Worm (Caenorhabditis elegans) whole organism, dauer: Measurements from ENCODE around the gene Y69E1A.1.
"Not testable (repeated sequence)": the region's sequence is repeated elsewhere in the genome, so short reads cannot be mapped to it uniquely, and the experiment has no call there.

Source experiments
- unc-62 ChIP-seq: sonication (generic microtip); optimal IDR thresholded peaks from 2 replicates; lab custom pipeline; 2017; ENCODE audit warnings: missing biosample characterization, missing genetic modification reagents, missing genetic modification characterization

The Y69E1A.1 gene

DNA sequence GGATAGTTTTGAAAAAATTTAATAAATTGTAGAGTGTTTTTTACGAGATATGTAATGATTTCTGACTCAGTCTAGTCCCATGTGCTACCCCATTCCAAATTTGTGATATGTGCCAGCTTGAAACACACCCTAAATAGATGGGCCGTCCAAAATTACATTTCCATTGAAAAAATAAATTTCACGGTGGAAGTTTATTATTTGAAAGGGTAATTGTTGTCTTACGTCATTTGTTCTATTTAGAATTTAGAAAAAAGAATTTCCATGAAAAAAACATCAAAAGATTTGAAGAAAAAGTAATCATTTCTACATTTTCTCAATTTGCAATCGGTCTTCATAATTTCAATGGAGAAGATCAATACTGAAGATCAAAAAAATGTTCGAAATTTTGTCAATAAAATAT, 6.3 kb upstream of the Y69E1A.1 start, which contains the start of gene Y69E1A.4:
TSS of gene Y69E1A.4 (plus strand) at position 301 of the 400 bp plus-strand sequence.
- TF ChIP-seq unc-62 (GFP tag; lab: Kevin White, UChicago) = not testable (repeated sequence)

DNA sequence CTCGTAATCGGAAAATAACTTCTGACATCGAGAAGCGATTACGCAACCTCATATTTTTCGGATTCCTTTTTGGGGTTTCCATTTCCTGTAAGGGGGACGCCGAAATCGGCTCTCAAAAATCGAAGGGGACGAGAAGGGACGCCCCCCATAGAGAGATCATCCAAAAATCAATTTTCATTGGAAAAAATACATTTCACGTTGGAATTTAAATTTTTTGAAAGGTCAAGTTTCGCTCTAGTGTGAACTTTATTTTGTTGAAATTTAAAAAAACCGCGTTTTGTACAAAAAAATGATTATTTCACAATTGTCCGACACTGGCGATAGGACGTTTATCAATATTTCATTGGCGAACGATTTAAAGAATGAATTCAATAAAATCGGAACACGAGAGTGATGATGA, 3.3 kb upstream of the Y69E1A.1 start, which contains the start of gene Y69E1A.3:
TSS of gene Y69E1A.3 (plus strand) at position 301 of the 400 bp plus-strand sequence.
- no peak for TF ChIP-seq unc-62 (GFP tag; lab: Kevin White, UChicago)

DNA sequence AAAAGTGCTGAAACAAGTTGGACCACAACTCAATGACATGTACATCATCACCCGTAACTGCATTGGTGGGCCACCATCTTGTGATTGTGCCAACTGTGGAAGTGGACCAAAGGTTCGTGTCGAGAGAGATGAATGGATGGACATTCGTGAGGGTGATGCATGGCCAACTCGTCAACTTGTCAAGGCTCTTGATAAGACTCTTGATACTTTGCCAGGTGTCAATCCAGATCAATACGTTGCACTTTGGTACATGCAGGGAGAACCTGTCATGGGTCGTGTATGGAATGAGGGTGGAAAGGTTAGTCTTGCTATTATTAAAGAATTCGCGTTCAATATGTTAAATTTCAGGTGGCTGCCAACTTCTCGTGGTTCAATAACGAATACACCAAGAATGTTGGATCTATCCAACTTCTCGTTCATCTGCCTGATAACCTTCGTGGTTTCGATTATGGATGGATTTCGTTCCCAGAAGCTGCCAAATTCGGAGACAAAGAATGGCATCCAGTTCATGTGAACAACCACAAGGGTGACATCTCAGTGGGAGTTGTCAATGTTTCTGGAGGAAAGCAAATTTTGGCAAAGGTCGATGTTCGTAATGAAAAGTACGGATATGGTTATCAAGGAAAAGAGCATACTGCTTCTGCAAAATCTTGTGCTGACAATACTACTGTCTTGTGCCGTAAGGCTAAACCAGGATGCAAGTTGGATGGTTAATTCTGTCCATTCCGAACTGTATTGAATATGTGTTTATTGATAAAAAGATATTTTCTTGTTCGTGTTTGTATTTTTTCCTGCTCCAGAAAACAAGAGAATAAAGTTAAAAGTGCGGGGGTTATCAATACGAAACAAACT, 1.9 kb upstream of the Y69E1A.1 start:
- no peak for TF ChIP-seq unc-62 (GFP tag; lab: Kevin White, UChicago)

DNA sequence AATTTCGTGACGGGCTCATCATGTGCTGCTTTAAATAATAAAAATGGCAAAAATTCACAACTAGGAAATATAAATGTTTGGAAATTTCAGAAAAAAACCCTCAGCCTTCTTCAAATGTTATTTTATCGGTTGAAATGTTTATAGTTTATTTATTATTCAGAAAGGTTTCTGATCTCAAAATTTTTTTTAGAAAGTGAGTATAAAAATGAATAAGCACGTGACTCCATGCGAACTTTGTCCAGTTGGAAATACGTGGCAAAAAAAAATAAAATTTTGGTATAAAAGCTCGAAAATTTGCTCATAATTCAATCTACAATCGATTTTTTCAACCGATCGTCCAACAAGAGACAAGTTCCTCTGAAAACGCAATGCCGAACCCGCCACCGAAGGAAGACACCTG, 813 bp upstream of the Y69E1A.1 start, which contains the start of gene nsph-3.1:
TSS of gene nsph-3.1 (plus strand) at position 301 of the 400 bp plus-strand sequence.
- no peak for TF ChIP-seq unc-62 (GFP tag; lab: Kevin White, UChicago)

DNA sequence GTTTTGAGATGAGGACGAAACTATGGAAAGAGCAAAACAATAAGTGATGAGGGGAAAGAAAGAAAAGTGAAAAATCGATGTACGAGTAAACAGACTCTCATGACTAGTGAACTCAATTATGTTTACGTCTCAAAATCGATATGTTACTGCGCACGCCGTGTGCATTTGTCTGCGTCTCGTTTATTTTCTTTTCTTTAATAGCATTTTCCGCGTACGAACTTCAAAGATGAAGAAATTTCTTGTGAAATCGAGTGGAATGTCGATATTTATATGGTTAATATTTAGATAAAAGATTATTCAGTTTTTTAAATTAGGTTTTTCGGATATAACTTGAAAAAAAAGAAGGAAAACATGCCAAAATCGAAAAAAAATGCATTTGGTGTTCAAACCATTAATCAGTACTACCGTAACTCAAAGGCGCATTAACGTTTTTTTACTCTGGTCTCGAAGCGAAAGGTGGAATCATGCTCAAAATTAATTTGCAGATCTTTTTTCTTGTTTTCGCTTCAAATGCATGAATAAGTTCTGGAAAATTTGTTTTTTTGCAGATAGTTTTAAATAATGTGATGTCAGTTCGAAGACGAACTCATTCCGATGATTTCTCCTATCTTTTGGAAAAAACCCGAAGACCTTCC, 11.7 kb downstream of the Y69E1A.1 start, which contains the start of gene fic-1:
TSS of gene fic-1 (plus strand) at position 549 of the 635 bp plus-strand sequence.
- TF ChIP-seq unc-62 (GFP tag; lab: Kevin White, UChicago) = no peak

DNA sequence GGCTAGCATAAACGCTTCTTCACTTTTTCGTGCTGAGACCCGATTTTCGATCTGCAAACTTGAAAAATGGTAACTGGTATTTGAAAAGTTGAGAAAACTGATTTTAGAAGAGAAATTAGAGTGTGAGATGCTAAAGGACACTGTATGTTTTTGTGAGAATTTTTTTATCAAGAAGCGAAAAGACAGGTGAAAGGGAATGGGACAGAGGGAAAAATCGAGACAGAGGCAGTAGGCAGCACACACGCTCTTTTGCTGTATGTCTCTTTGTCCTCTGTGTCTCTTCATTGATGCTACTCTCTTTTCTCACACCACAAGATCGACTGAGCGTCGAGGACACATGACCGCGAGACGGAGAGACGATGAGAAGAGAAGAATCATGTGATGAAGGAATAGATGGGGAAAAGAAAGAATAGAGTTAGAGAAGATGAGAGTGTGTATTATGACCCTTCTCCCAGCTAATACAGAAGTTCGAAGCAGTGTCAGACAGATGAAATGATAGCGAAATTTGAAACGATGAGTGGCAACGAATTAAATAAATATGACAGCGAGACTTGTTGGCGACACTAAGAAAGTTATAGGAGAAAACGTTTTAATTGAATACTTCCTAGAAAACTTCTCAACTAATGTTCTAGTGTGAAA, 12.7 kb downstream of the Y69E1A.1 start, which contains the start of gene lgg-2:
TSS of gene lgg-2 (minus strand) at position 51 of the 639 bp plus-strand sequence.
- no peak for TF ChIP-seq unc-62 (GFP tag; lab: Kevin White, UChicago)

DNA sequence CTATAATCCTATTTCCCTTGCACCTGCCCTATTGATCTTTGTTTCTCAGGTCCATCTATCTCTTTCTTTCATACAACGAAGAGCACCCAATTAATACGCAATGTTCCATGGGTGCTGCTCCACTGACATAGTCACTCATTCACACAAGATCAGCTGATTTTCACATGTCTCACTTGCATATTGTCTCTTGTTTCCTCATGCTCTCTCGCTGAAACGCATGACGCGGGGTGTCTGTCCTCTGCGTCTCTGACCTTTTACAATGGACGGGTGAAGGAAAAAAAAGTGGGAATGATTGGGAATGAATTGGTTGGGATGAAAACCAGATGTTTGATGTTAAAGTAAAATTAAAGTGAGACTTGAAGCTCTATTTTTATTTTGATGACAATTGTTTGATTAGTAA, 13.4 kb downstream of the Y69E1A.1 start:
- TF ChIP-seq unc-62 (GFP tag; lab: Kevin White, UChicago) = no peak

DNA sequence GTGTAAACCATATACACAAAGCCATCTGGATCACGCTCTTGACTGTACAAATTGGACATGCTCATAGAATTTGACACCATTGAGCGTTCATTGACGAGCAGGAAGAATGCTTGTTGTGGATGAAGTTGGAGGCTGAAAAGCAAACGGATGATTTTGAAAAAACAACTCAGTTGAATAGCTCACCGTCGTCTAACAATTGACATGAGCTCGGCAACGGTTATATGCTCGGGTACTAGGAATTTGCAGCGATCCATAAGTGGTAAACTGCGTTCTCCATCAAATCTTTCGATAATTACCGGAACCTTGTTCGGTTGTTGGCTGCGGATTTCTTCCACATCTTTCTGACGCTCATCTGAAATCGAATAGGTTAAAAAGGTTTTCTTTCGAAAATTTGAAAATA, 13.9 kb downstream of the Y69E1A.1 start:
- TF ChIP-seq unc-62 (GFP tag; lab: Kevin White, UChicago) = no peak

DNA sequence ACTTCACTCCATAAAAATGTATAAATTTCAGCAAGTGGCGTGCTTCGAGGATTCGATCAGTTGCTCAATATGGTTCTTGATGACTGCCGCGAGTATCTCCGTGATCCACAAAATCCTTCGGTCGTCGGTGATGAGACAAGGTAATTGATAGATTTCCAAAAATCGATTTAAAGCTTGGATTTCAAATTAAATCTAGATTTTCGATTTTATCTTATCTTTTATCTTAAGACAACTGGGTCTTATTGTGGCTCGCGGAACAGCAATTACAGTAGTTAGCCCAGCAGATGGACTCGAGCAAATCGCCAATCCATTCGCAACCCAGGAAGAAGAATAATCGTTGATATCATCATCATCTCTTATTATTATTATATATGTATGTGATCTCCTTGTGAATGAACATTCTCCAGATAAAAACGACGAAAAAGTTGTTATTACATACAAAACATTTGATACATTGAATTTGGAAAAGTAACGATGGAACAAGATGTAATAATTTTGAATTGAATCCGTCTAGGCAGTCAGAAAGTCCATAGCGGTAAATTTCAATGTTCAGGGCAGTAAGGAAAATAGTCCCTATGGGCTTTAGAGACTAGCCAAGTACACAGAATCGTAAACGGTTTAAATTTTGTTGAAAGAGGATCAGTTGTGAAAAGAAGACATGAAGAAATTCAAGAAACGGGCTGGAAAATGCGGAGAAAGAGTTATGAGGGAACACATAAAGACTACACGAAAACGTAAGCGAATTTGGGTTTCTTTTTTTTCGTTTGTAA, 14.7 kb downstream of the Y69E1A.1 start:
- no peak for TF ChIP-seq unc-62 (GFP tag; lab: Kevin White, UChicago)

DNA sequence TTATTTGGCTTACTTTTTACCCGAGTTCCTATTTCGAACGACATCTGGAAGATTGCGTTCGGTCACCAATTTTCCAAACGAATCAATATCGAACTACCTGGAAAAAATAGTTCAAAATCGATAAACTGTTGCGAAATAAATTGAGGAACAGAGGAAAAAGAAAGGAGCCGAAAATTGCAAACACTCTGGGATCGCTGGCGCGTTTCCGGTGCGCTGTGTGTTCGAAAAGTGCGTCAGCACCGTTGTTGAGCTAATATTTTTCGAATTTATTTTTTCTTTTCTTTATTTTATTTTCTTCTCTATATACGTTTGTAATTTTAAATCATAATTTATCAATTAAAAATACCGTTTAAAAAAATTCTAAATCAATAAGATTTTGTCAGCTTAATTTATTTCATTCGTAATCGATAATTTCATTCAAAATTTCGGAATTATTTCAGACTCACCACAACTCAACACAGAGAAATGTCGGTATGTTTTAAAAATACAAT, 15.6 kb downstream of the Y69E1A.1 start, which contains the start of the genes dnc-1 and lsm-7:
TSS of gene dnc-1 (minus strand) at position 142 of the 491 bp plus-strand sequence.
TSS of gene lsm-7 (plus strand) at position 441 of the 491 bp plus-strand sequence.
- no peak for TF ChIP-seq unc-62 (GFP tag; lab: Kevin White, UChicago)

DNA sequence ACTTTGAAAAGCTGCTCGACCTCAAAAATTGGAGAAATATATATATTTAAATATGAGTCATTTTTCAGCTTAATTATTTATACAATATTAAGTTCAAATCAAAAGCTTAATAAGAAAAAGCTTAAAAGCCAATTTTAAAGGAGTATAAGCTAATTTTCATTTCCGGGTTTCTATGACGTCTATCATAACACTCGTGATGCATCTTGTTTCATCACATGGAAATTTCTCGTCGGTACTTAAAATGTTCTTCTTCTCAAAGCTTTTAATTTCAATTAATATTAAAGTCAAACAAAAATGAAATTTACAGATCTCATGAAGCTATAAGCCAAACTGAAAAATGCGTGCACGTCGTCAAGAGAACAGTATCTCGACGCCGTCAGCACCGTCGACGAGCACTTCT, 28.9 kb downstream of the Y69E1A.1 start, which contains the start of gene rbr-2:
TSS of gene rbr-2 (plus strand) at position 301 of the 400 bp plus-strand sequence.
- TF ChIP-seq unc-62 (GFP tag; lab: Kevin White, UChicago) = no peak

DNA sequence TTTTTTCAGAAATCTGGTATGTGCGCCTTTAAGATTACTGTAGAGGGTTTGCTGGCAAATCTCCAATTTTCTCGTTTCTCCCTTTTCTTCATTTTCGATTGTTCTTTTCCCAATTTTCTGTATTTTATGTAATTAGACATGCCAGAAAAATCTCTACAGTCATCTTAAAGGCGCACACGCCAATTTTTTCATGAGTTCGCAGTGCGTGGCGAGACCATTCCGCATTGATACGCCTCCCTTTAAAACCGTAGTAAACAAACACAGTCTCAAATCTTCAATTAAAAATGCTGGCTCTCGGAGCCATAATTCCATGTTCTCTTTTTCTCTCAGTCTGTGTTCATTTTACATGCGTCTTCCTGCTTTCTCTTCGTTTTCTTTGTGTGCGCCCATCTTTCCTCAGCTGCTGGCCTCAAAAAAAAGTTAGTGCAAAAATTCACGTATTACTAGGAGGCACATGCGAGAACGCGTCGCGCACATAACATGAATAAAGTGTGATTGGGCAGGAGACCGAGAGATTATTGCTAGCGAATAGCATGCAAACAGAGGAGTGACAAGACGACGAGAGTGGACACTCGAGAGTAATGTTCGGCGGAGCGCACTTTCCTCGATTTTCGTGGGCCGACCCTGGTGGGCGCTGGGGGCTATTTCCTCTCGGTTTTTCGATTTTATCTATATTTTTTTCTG, 29.7 kb downstream of the Y69E1A.1 start:
- no peak for TF ChIP-seq unc-62 (GFP tag; lab: Kevin White, UChicago)

DNA sequence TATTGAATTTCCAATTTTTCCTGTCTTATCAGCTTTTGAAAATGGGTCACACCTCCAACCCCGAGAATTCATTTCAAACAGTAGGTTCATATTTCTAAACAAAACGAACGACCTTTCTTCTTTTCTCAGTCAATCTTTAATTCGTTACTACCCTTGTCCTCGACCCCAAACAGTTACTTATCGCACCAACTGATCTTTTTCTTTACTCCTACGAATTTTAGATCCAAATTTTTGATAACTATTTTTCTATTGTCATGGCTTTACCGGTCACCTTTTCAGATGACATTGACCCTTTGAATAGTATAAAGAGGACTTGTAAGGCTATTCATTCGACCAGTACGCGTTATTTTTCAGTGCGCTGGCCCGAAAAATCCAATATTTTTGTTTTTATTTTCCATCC, 32.6 kb downstream of the Y69E1A.1 start:
- TF ChIP-seq unc-62 (GFP tag; lab: Kevin White, UChicago) = no peak

DNA sequence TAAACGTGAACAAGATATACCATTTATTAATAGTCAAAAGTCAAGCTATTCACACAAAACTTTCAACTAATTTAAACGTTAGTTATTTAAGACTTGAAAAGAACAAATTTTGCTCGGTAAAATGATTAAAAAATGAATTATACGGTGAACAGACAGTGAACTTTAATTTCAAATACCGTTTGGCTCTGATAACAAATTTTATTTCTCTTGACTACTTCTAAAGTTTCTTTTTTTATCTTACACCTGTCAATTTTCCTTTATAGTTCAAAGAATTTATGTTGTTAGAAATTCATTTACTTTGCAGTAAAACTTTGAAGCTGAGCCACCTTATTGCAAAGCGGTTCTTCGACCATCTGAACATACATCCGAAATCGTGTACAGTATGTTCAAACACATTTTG, 33.3 kb downstream of the Y69E1A.1 start, which contains the start of gene ZK593.3:
TSS of gene ZK593.3 (plus strand) at position 301 of the 400 bp plus-strand sequence.
- TF ChIP-seq unc-62 (GFP tag; lab: Kevin White, UChicago) = no peak
